Worm (Caenorhabditis elegans) whole organism, L2 larva: ENCODE results near the gene enu-3.6.
"Not testable (repeated sequence)": the region's sequence is repeated elsewhere in the genome, so short reads cannot be mapped to it uniquely, and the experiment has no call there.

Source experiments
- C34F6.9 ChIP-seq: fragments of 150-350 bp; optimal IDR thresholded peaks from 2 replicates; lab custom pipeline; 2014; ENCODE audit warnings: missing biosample characterization, missing genetic modification characterization
- F13H6.1 ChIP-seq: sonication (generic microtip); optimal IDR thresholded peaks from 2 replicates; lab custom pipeline; 2016; ENCODE audit warnings: missing genetic modification characterization, missing compliant biosample characterization
- R02D3.7 ChIP-seq: fragments of 150-350 bp; optimal IDR thresholded peaks from 2 replicates; lab custom pipeline; 2014; ENCODE audit warnings: missing biosample characterization, missing genetic modification characterization
- Y55F3AM.14 ChIP-seq: fragments of 200-800 bp; sonication (Bioruptor generic); optimal IDR thresholded peaks from 2 replicates; lab custom pipeline; 2018; ENCODE audit warnings: mild to moderate bottlenecking, missing genetic modification characterization, missing compliant biosample characterization
- ZK546.5 ChIP-seq: sonication (generic microtip); optimal IDR thresholded peaks from 2 replicates; lab custom pipeline; 2017; ENCODE audit warnings: missing biosample characterization, missing genetic modification characterization
- aly-2 ChIP-seq: fragments of 150-350 bp; optimal IDR thresholded peaks from 2 replicates; lab custom pipeline; 2014; ENCODE audit warnings: missing biosample characterization, missing genetic modification characterization
- ama-1 ChIP-seq: fragments of 150-350 bp; optimal IDR thresholded peaks from 2 replicates; lab custom pipeline; 2018; ENCODE audit warnings: inconsistent platforms
- ceh-16 ChIP-seq: fragments of 150-350 bp; optimal IDR thresholded peaks from 2 replicates; lab custom pipeline; 2014; ENCODE audit warnings: missing biosample characterization, missing genetic modification characterization
- crh-2 ChIP-seq: sonication (generic microtip); optimal IDR thresholded peaks from 2 replicates; lab custom pipeline; 2017; ENCODE audit warnings: missing biosample characterization, missing genetic modification characterization
- dmd-4 ChIP-seq: sonication (generic microtip); optimal IDR thresholded peaks from 2 replicates; lab custom pipeline; 2017; ENCODE audit warnings: missing biosample characterization, missing genetic modification characterization
- egl-27 ChIP-seq: sonication (generic microtip); optimal IDR thresholded peaks from 3 replicates; lab custom pipeline; 2017; ENCODE audit warnings: missing biosample characterization, missing genetic modification reagents, missing genetic modification characterization
- elt-1 ChIP-seq: fragments of 150-350 bp; optimal IDR thresholded peaks from 2 replicates; lab custom pipeline; 2014; ENCODE audit warnings: missing biosample characterization, missing genetic modification characterization
- elt-3 ChIP-seq: sonication (generic microtip); optimal IDR thresholded peaks from 2 replicates; lab custom pipeline; 2017; ENCODE audit warnings: missing biosample characterization, missing genetic modification characterization
- gmeb-1 ChIP-seq: fragments of 150-350 bp; optimal IDR thresholded peaks from 2 replicates; lab custom pipeline; 2014; ENCODE audit warnings: missing biosample characterization, missing genetic modification characterization
- lin-11 ChIP-seq: fragments of 150-350 bp; sonication (generic microtip); optimal IDR thresholded peaks from 2 replicates; lab custom pipeline; 2014; ENCODE audit warnings: missing biosample characterization, missing genetic modification characterization, inconsistent platforms, mixed read lengths
- lin-13 ChIP-seq: fragments of 150-350 bp; optimal IDR thresholded peaks from 2 replicates; lab custom pipeline; 2014; ENCODE audit warnings: missing biosample characterization, missing genetic modification reagents, missing genetic modification characterization
- lin-39 ChIP-seq: fragments of 150-350 bp; optimal IDR thresholded peaks from 2 replicates; lab custom pipeline; 2014; ENCODE audit warnings: missing biosample characterization, missing genetic modification reagents, missing genetic modification characterization
- lsy-2 ChIP-seq, 2 experiments: fragments of 150-350 bp in 1 of 2; sonication (generic microtip) in 1 of 2; optimal IDR thresholded peaks; 2 replicates each; lab custom pipeline; 2014 to 2017; ENCODE audit warnings: missing biosample characterization in 2 of 2, missing genetic modification characterization in 2 of 2
- mab-5 ChIP-seq: fragments of 150-350 bp; optimal IDR thresholded peaks from 2 replicates; lab custom pipeline; 2014; ENCODE audit warnings: missing biosample characterization, missing genetic modification characterization
- mdl-1 ChIP-seq, 2 experiments: fragments of 150-350 bp in 1 of 2; sonication (generic microtip) in 1 of 2; optimal IDR thresholded peaks; 2 replicates each; lab custom pipeline; 2017; ENCODE audit warnings: missing biosample characterization in 2 of 2, missing genetic modification characterization in 2 of 2
- nhr-10 ChIP-seq: sonication (generic microtip); optimal IDR thresholded peaks from 2 replicates; lab custom pipeline; 2017; ENCODE audit warnings: missing biosample characterization, missing genetic modification characterization
- nhr-11 ChIP-seq: fragments of 150-350 bp; optimal IDR thresholded peaks from 2 replicates; lab custom pipeline; 2014; ENCODE audit warnings: missing biosample characterization, missing genetic modification characterization
- nhr-12 ChIP-seq: fragments of 150-350 bp; optimal IDR thresholded peaks from 2 replicates; lab custom pipeline; 2014; ENCODE audit warnings: missing biosample characterization, missing genetic modification characterization
- nhr-21 ChIP-seq: fragments of 150-350 bp; optimal IDR thresholded peaks from 2 replicates; lab custom pipeline; 2014; ENCODE audit warnings: missing biosample characterization, missing genetic modification characterization
- nhr-23 ChIP-seq: fragments of 150-350 bp; optimal IDR thresholded peaks from 2 replicates; lab custom pipeline; 2014; ENCODE audit warnings: missing biosample characterization, missing genetic modification reagents, missing genetic modification characterization
- nhr-25 ChIP-seq: fragments of 150-350 bp; sonication (generic microtip); optimal IDR thresholded peaks from 3 replicates; lab custom pipeline; 2014; ENCODE audit warnings: missing biosample characterization, missing genetic modification characterization
- nhr-77 ChIP-seq: fragments of 150-350 bp; optimal IDR thresholded peaks from 2 replicates; lab custom pipeline; 2014; ENCODE audit warnings: missing biosample characterization, missing genetic modification characterization
- peb-1 ChIP-seq: fragments of 150-350 bp; optimal IDR thresholded peaks from 2 replicates; lab custom pipeline; 2014; ENCODE audit warnings: missing biosample characterization, missing genetic modification characterization
- skn-1 ChIP-seq: sonication (generic microtip); optimal IDR thresholded peaks from 2 replicates; lab custom pipeline; 2017; ENCODE audit warnings: missing biosample characterization, missing genetic modification characterization
- sma-3 ChIP-seq: sonication (generic microtip); optimal IDR thresholded peaks from 2 replicates; lab custom pipeline; 2016; ENCODE audit warnings: missing genetic modification reagents, missing genetic modification characterization, missing compliant biosample characterization
- sma-9 ChIP-seq, 2 experiments: fragments of 150-350 bp in 1 of 2; sonication (generic microtip) in 1 of 2; optimal IDR thresholded peaks; 2 replicates each; lab custom pipeline; 2014 to 2016; ENCODE audit warnings: missing genetic modification characterization in 2 of 2, mild to moderate bottlenecking in 1 of 2, missing biosample characterization in 1 of 2, missing compliant biosample characterization in 1 of 2, missing genetic modification reagents in 1 of 2, moderate library complexity in 1 of 2
- snpc-4 ChIP-seq: fragments of 150-350 bp; optimal IDR thresholded peaks from 2 replicates; lab custom pipeline; 2014; ENCODE audit warnings: missing biosample characterization, missing genetic modification characterization
- unc-39 ChIP-seq: fragments of 150-350 bp; optimal IDR thresholded peaks from 2 replicates; lab custom pipeline; 2014; ENCODE audit warnings: missing biosample characterization, missing genetic modification characterization
- unc-62 ChIP-seq: fragments of 150-350 bp; optimal IDR thresholded peaks from 2 replicates; lab custom pipeline; 2014; ENCODE audit warnings: missing biosample characterization, missing genetic modification reagents, missing genetic modification characterization
- zag-1 ChIP-seq: fragments of 150-350 bp; optimal IDR thresholded peaks from 2 replicates; lab custom pipeline; 2014; ENCODE audit warnings: missing biosample characterization, missing genetic modification characterization
- ztf-11 ChIP-seq: sonication (generic microtip); optimal IDR thresholded peaks from 2 replicates; lab custom pipeline; 2017; ENCODE audit warnings: missing biosample characterization, missing genetic modification characterization

enu-3.6 gene

ce11 chrIII:10750043-10750442, at the start of gene enu-3.6:
TSS of gene enu-3.6 (plus strand) at chrIII:10750434.
- TF ChIP-seq unc-39 (tag; lab: Kevin White, UChicago); elt-3; zag-1: not testable (repeated sequence)
- TF ChIP-seq, all 48 proteins: peak for 0; not testable (repeated sequence) for 48

DNA sequence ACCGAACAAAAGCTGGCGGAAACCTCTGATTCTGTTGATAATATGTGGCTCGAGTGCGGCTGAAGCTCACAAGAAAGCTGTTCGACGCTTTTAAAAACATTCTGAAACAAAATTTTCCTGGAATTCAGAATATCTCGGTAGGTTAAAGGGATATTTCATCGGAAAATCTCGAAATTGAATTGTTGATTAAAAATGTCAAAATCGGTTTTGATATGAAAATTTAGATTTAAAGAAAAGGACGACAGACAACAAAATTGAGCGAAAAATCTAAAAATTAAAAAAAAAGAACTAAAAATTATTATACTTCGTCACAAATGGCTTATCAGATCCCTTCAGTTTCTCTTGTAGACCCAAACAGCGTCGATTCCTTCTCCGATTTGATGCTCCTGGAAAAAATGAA, 49.8 kb upstream of the enu-3.6 start, which contains the start of gene Y39A1A.20:
Gene Y39A1A.20, minus strand, starts transcription at position 101 of the 400 bp plus-strand sequence.
- TF ChIP-seq unc-62 (GFP tag; lab: Kevin White, UChicago) (no peak), mab-5 (tag; lab: Kevin White, UChicago) (no peak)
- TF ChIP-seq, all 48 proteins: peak for 0

ce11 chrIII:10702805-10703204, 47.4 kb upstream of the enu-3.6 start:
- TF ChIP-seq dmd-4 (tag; lab: Kevin White, UChicago), result no peak
- TF ChIP-seq nhr-23, result no peak
- no peak for TF ChIP-seq Y55F3AM.14
- TF ChIP-seq nhr-10 (tag; lab: Kevin White, UChicago), result no peak
- no peak for TF ChIP-seq nhr-12 (tag; lab: Kevin White, UChicago)
- TF ChIP-seq mdl-1 (tag; optimal IDR thresholded peaks at IDR 0.05; lab: Kevin White, UChicago), result no peak
- TF ChIP-seq zag-1, result no peak
- TF ChIP-seq unc-39 (tag; lab: Kevin White, UChicago), result no peak
- TF ChIP-seq aly-2, result no peak
- TF ChIP-seq elt-3, result no peak

- TF ChIP-seq F13H6.1 (tag; lab: Kevin White, UChicago) (no peak), lin-39 (tag; lab: Kevin White, UChicago) (no peak), aly-2 (no peak), nhr-21 (tag; lab: Kevin White, UChicago) (no peak), unc-62 (GFP tag; lab: Kevin White, UChicago) (no peak), egl-27 (tag; lab: Kevin White, UChicago) (no peak), crh-2 (no peak), lin-11 (tag; lab: Kevin White, UChicago) (no peak), nhr-11 (tag; lab: Kevin White, UChicago) (no peak), lin-13 (GFP tag; lab: Kevin White, UChicago) (no peak), ama-1 (no peak), snpc-4 (no peak), ZK546.5 (tag; lab: Kevin White, UChicago) (no peak), C34F6.9 (no peak), skn-1 (tag; lab: Kevin White, UChicago) (no peak), sma-9 (GFP tag; optimal IDR thresholded peaks at IDR 0.05; lab: Kevin White, UChicago) (no peak), sma-9 (tag; optimal IDR thresholded peaks at IDR 0.05; lab: Kevin White, UChicago) (no peak), sma-3 (GFP tag; lab: Kevin White, UChicago) (no peak), nhr-25 (tag; lab: Kevin White, UChicago) (no peak), lsy-2 (tag; optimal IDR thresholded peaks at IDR 0.05; lab: Kevin White, UChicago) (no peak), elt-1 (tag; lab: Kevin White, UChicago) (no peak)
These were observed 46.4 kb upstream of the enu-3.6 start for ce11 chrIII:10703833-10704232.

- no peak for TF ChIP-seq nhr-10 (tag; lab: Kevin White, UChicago)
- TF ChIP-seq nhr-21 (tag; lab: Kevin White, UChicago), result no peak
- TF ChIP-seq aly-2, result no peak
- no peak for TF ChIP-seq ztf-11 (tag; lab: Kevin White, UChicago)
- no peak for TF ChIP-seq Y55F3AM.14
These were observed 45.7 kb upstream of the enu-3.6 start for ce11 chrIII:10704499-10704898.

ce11 chrIII:10706481-10706880, 43.8 kb upstream of the enu-3.6 start:
- TF ChIP-seq peb-1 (no peak), ceh-16 (no peak), Y55F3AM.14 (no peak), R02D3.7 (tag; lab: Kevin White, UChicago) (no peak), nhr-21 (tag; lab: Kevin White, UChicago) (no peak), egl-27 (tag; lab: Kevin White, UChicago) (no peak), lin-13 (GFP tag; lab: Kevin White, UChicago) (no peak), gmeb-1 (no peak), nhr-77 (no peak)
